Fruit fly (Drosophila melanogaster) whole organism, larva: ENCODE data around the gene stwl.
A peak's percentile ranks its signal among the peaks of the same experiment; 100 is the strongest.

Source experiments
- noc ChIP-seq: fragments of 200-800 bp; sonication (Bioruptor generic); optimal IDR thresholded peaks from 3 replicates; lab custom pipeline; 2019; ENCODE audit warnings: missing biosample characterization, mild to moderate bottlenecking, missing genetic modification characterization, moderate library complexity

stwl gene

dm6 chr3L:14425076-14425475, 15.3 kb upstream of the stwl start:
- TF ChIP-seq noc (tag; lab: Kevin White, UChicago), result no peak

- no peak for TF ChIP-seq noc (tag; lab: Kevin White, UChicago)
These were observed 13.9 kb upstream of the stwl start for dm6 chr3L:14423638-14424037.

- TF ChIP-seq noc (tag; lab: Kevin White, UChicago), result no peak
These were observed 12.4 kb upstream of the stwl start for dm6 chr3L:14422135-14422534.

- no peak for TF ChIP-seq noc (tag; lab: Kevin White, UChicago)
These were observed 10.3 kb upstream of the stwl start for dm6 chr3L:14420021-14420420.

- TF ChIP-seq noc (tag; lab: Kevin White, UChicago), result no peak
These were observed 1.2 kb upstream of the stwl start for dm6 chr3L:14410892-14411291.

dm6 chr3L:14410146-14410676, 472 bp upstream of the stwl start, which contains the start of gene CG3919:
TSS of gene CG3919 (plus strand) at chr3L:14410626.
- TF ChIP-seq noc (tag; lab: Kevin White, UChicago), result peak; percentile 30

dm6 chr3L:14408734-14409133, 1.0 kb downstream of the stwl start:
- TF ChIP-seq noc (tag; lab: Kevin White, UChicago), result no peak

dm6 chr3L:14406613-14407012, 3.1 kb downstream of the stwl start:
- TF ChIP-seq noc (tag; lab: Kevin White, UChicago), result no peak

dm6 chr3L:14402632-14403031, 7.1 kb downstream of the stwl start, which contains the start of gene CG3868:
TSS of gene CG3868 (minus strand) at chr3L:14402725.
- peak; percentile 16 for TF ChIP-seq noc (tag; lab: Kevin White, UChicago)

- no peak for TF ChIP-seq noc (tag; lab: Kevin White, UChicago)
These were observed 9.9 kb downstream of the stwl start for dm6 chr3L:14399873-14400272.

dm6 chr3L:14397020-14397602, 12.6 kb downstream of the stwl start:
- TF ChIP-seq noc (tag; lab: Kevin White, UChicago), result no peak

- no peak for TF ChIP-seq noc (tag; lab: Kevin White, UChicago)
These were observed 20.5 kb downstream of the stwl start for dm6 chr3L:14389242-14389641.

- peak; percentile 40 for TF ChIP-seq noc (tag; lab: Kevin White, UChicago)
These were observed 28.2 kb downstream of the stwl start, which contains the start of gene CG43120 for dm6 chr3L:14381523-14381922. TSS of gene CG43120 (plus strand) at chr3L:14381913.

- TF ChIP-seq noc (tag; lab: Kevin White, UChicago), result no peak
These were observed 33.9 kb downstream of the stwl start for dm6 chr3L:14375863-14376262.

- no peak for TF ChIP-seq noc (tag; lab: Kevin White, UChicago)
These were observed 35.2 kb downstream of the stwl start for dm6 chr3L:14374499-14374898.

dm6 chr3L:14369607-14370006, 40.1 kb downstream of the stwl start, which contains the start of gene CG13481:
TSS of gene CG13481 (minus strand) at chr3L:14369707.
- TF ChIP-seq noc (tag; lab: Kevin White, UChicago), result no peak

dm6 chr3L:14366124-14366523, 43.6 kb downstream of the stwl start:
- no peak for TF ChIP-seq noc (tag; lab: Kevin White, UChicago)
